Fruit fly (Drosophila melanogaster) whole organism, pupa: ENCODE results near the gene BuGZ.

Experiments
- CG10348 ChIP-seq: fragments of 200-800 bp; sonication (Bioruptor generic); IDR thresholded peaks from 2 replicates; pipeline ENCODE4 v1.3.6; 2022; ENCODE audit warnings: missing biosample characterization, missing genetic modification characterization
- CG14655 ChIP-seq: fragments of 200-800 bp; sonication (Bioruptor generic); optimal IDR thresholded peaks from 3 replicates; lab custom pipeline; 2017; ENCODE audit warnings: mild to moderate bottlenecking, missing biosample characterization, missing genetic modification reagents, missing genetic modification characterization
- CG15710 ChIP-seq: fragments of 200-800 bp; sonication (Bioruptor generic); optimal IDR thresholded peaks from 2 replicates; lab custom pipeline; 2018; ENCODE audit warnings: missing biosample characterization, mild to moderate bottlenecking, missing genetic modification characterization, moderate library complexity
- CG34367 ChIP-seq: fragments of 200-800 bp; sonication (Bioruptor generic); optimal IDR thresholded peaks from 2 replicates; lab custom pipeline; 2018; ENCODE audit warnings: missing biosample characterization, mild to moderate bottlenecking, missing genetic modification characterization
- CG4496 ChIP-seq: fragments of 200-800 bp; sonication (Bioruptor generic); IDR thresholded peaks from 3 replicates; pipeline ENCODE4 v1.3.6; 2022; ENCODE audit warnings: missing biosample characterization, missing genetic modification characterization
- CG8159 ChIP-seq: fragments of 200-800 bp; sonication (Bioruptor generic); optimal IDR thresholded peaks from 3 replicates; lab custom pipeline; 2018; ENCODE audit warnings: missing biosample characterization, mild to moderate bottlenecking, missing genetic modification characterization, moderate library complexity
- CG8301 ChIP-seq: fragments of 200-800 bp; sonication (Bioruptor generic); optimal IDR thresholded peaks from 2 replicates; lab custom pipeline; 2018; ENCODE audit warnings: missing biosample characterization, mild to moderate bottlenecking, missing genetic modification characterization
- CG9948 ChIP-seq: fragments of 200-800 bp; sonication (Bioruptor generic); optimal IDR thresholded peaks from 2 replicates; lab custom pipeline; 2018; ENCODE audit warnings: missing biosample characterization, mild to moderate bottlenecking, missing genetic modification characterization, moderate library complexity
- D1 ChIP-seq: fragments of 200-800 bp; sonication (Bioruptor generic); optimal IDR thresholded peaks from 2 replicates; lab custom pipeline; 2018; ENCODE audit warnings: missing biosample characterization, mild to moderate bottlenecking, missing genetic modification characterization, moderate library complexity
- EcR ChIP-seq: fragments of 200-800 bp; sonication (Bioruptor generic); optimal IDR thresholded peaks from 3 replicates; lab custom pipeline; 2019; ENCODE audit warnings: missing biosample characterization, missing genetic modification characterization, mild to moderate bottlenecking, moderate library complexity, missing genetic modification reagents
- Pif1A ChIP-seq: fragments of 200-800 bp; sonication (Bioruptor generic); optimal IDR thresholded peaks from 3 replicates; lab custom pipeline; 2016; ENCODE audit warnings: missing biosample characterization, missing genetic modification characterization
- gl ChIP-seq: fragments of 200-800 bp; sonication (Bioruptor generic); optimal IDR thresholded peaks from 2 replicates; lab custom pipeline; 2018; ENCODE audit warnings: missing biosample characterization, mild to moderate bottlenecking, missing genetic modification characterization

DNA sequence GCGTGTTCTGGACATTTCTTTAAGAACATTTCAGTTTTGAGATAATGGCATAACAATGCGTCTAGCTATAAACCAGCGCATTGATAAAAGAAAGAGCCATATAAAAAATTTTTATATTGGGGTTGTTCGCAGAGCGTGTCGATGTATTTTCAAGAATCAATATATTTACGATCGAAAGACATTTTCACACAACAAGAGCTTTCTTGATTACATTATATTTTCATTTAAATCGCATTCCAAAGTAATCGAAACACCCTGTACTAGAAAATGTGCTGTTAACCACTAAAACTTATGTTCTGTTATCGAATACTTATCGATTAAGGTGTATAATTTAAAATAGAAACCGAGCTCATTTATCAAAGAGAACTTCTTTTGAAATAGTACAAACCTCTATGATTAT lies 39.5 kb upstream of the BuGZ start:
- TF ChIP-seq CG10348: no peak
- TF ChIP-seq CG8301 (tag; lab: Kevin White, UChicago): no peak
- no peak for TF ChIP-seq D1 (tag; lab: Kevin White, UChicago)
- peak; percentile 50 for TF ChIP-seq CG15710
- TF ChIP-seq gl (tag; lab: Kevin White, UChicago): no peak
- no peak for TF ChIP-seq CG14655 (GFP tag; lab: Kevin White, UChicago)
- TF ChIP-seq Pif1A (GFP tag; lab: Kevin White, UChicago): peak; percentile 60
- no peak for TF ChIP-seq CG4496 (GFP tag; lab: Robert Waterston, UW)
- TF ChIP-seq EcR (GFP tag; lab: Kevin White, UChicago): no peak
- no peak for TF ChIP-seq CG34367 (tag; lab: Kevin White, UChicago)
- no peak for TF ChIP-seq CG8159 (tag; lab: Kevin White, UChicago)
- TF ChIP-seq CG9948 (tag; lab: Kevin White, UChicago): no peak
